Worm (Caenorhabditis elegans): ENCODE results near the gene B0228.8.

B0228.8 gene

DNA sequence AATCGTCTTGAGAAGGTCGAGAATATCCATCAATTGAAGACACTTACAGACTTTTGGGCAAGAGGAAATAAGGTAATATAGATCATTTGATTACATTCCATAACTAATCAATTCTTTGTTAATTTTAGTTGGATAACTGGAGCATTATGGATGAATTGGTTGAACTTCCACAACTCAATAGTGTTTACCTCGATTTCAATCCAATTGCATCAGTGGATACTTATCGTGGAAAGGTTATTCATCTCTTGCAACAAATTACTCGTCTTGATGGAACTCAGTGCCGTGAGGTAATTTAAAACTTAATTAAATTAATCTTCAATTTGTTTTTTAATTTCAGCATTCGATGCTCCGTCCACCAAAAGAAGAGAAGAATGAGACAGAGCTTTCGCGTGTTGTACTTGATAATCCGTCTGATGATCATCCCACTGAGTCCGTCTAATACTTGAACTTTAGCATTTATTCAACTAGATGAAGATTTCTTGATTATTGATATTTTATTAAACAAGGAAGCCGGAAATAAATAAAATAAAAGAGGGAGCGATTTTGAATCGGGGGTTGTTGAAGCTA is 12.2 kb upstream of the B0228.8 start:
- TF ChIP-seq hmbx-1 (tag; optimal IDR thresholded peaks at IDR 0.05), result no peak
- no peak for TF ChIP-seq ceh-13 (GFP tag; optimal IDR thresholded peaks at IDR 0.05)
- TF ChIP-seq aly-1 (tag; optimal IDR thresholded peaks at IDR 0.05), result no peak
- TF ChIP-seq flt-1 (GFP tag; IDR thresholded peaks at IDR 0.05), result no peak
- no peak for TF ChIP-seq F13C5.2 (tag; optimal IDR thresholded peaks at IDR 0.05)
- TF ChIP-seq hnd-1 (tag; optimal IDR thresholded peaks at IDR 0.05), result no peak
- no peak for TF ChIP-seq B0310.2 (tag; optimal IDR thresholded peaks at IDR 0.05)
- TF ChIP-seq hmg-4 (GFP tag; optimal IDR thresholded peaks at IDR 0.05), result no peak
- TF ChIP-seq ama-1 (optimal IDR thresholded peaks at IDR 0.05), result no peak
- no peak for TF ChIP-seq pes-1 (GFP tag; IDR thresholded peaks at IDR 0.05)
- TF ChIP-seq tra-4 (tag; optimal IDR thresholded peaks at IDR 0.05), result no peak
- TF ChIP-seq tbx-37 (GFP tag; conservative IDR thresholded peaks at IDR 0.05), result no peak
- no peak for TF ChIP-seq ets-7 (tag; optimal IDR thresholded peaks at IDR 0.05)
- TF ChIP-seq ceh-36 (tag; optimal IDR thresholded peaks at IDR 0.05), result no peak
- no peak for TF ChIP-seq tbx-11 (GFP tag; IDR thresholded peaks at IDR 0.05)
- no peak for TF ChIP-seq sea-1 (GFP tag; conservative IDR thresholded peaks at IDR 0.05)
- TF ChIP-seq scrt-1 (GFP tag; IDR thresholded peaks at IDR 0.05), result no peak

DNA sequence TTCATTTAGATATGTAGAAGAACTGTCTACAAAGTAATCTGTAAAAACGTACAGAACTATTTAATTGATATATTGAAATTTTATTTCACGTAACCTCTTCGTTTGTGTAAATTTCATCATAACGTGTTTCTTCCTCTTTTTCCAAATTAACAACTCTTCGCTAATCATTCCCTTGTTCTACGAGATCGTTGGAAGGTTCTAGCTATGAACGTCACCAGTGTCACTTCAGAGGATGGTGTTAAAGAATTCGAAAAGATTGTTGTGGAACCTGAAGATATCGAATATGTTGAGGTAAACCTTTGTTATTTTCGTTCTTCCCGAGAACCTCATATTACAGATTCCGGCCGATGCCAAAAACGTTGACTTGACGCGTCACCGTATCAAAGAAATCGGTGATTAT is 11.1 kb upstream of the B0228.8 start, which contains the start of gene C06A8.6:
Gene C06A8.6, plus strand, starts transcription at position 89 of the 400 bp plus-strand sequence.
- TF ChIP-seq pes-1 (GFP tag; IDR thresholded peaks at IDR 0.05), result no peak
- no peak for TF ChIP-seq hnd-1 (tag; optimal IDR thresholded peaks at IDR 0.05)
- no peak for TF ChIP-seq hmbx-1 (tag; optimal IDR thresholded peaks at IDR 0.05)
- no peak for TF ChIP-seq scrt-1 (GFP tag; IDR thresholded peaks at IDR 0.05)
- TF ChIP-seq B0310.2 (tag; optimal IDR thresholded peaks at IDR 0.05), result no peak
- no peak for TF ChIP-seq ceh-13 (GFP tag; optimal IDR thresholded peaks at IDR 0.05)
- no peak for TF ChIP-seq ets-7 (tag; optimal IDR thresholded peaks at IDR 0.05)
- TF ChIP-seq flt-1 (GFP tag; IDR thresholded peaks at IDR 0.05), result no peak

DNA sequence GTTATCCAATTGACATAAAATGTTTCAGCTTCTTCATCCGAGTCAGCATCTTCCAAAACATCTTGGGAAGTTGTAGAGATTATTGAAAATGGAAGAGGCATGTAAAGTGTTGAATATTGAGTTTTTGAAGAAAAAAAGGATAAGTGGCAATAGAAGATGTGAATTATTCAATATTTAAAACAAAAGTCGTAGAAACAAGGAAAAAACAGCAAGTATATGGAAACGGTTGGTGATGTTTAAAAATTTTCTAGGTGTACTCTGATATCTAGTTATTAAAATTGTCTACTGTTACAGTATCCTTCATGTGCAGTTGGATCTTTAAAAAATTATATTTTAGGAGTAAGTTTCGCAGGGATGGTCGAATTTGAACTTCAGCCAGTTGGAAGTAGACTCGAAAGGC is 10.6 kb upstream of the B0228.8 start, which contains the start of gene C06A8.8:
Gene C06A8.8, minus strand, starts transcription at position 101 of the 400 bp plus-strand sequence.
- no peak for TF ChIP-seq hmbx-1 (tag; optimal IDR thresholded peaks at IDR 0.05)
- no peak for TF ChIP-seq pes-1 (GFP tag; IDR thresholded peaks at IDR 0.05)
- no peak for TF ChIP-seq tbx-11 (GFP tag; IDR thresholded peaks at IDR 0.05)
- no peak for TF ChIP-seq hnd-1 (tag; optimal IDR thresholded peaks at IDR 0.05)

DNA sequence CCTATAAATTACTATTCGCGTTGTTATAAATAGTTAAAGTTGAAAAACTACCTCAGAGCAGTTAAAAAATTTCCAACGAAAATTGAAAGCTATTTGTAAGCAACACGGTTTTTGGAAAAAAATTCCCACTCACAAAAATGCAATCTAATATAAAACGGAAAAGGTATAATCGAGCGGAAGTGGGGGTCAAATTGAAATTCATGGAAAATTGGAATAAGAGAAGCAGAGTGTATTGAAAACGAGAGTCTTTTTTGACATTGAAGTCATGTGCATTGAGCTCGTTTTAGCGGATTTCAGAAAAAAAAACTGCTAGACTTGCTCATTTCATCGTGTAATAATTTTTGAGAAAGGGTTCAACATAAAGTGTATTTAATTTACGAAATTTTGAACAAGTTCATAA is 8.9 kb upstream of the B0228.8 start:
- no peak for TF ChIP-seq ama-1 (optimal IDR thresholded peaks at IDR 0.05)
- TF ChIP-seq ceh-13 (GFP tag; optimal IDR thresholded peaks at IDR 0.05), result no peak
- no peak for TF ChIP-seq ceh-36 (tag; optimal IDR thresholded peaks at IDR 0.05)
- TF ChIP-seq tra-4 (tag; optimal IDR thresholded peaks at IDR 0.05), result no peak
- TF ChIP-seq B0310.2 (tag; optimal IDR thresholded peaks at IDR 0.05), result no peak
- TF ChIP-seq hmbx-1 (tag; optimal IDR thresholded peaks at IDR 0.05), result no peak
- TF ChIP-seq F13C5.2 (tag; optimal IDR thresholded peaks at IDR 0.05), result no peak
- TF ChIP-seq tbx-11 (GFP tag; IDR thresholded peaks at IDR 0.05), result no peak
- no peak for TF ChIP-seq pes-1 (GFP tag; IDR thresholded peaks at IDR 0.05)
- TF ChIP-seq ets-7 (tag; optimal IDR thresholded peaks at IDR 0.05), result no peak
- no peak for TF ChIP-seq hnd-1 (tag; optimal IDR thresholded peaks at IDR 0.05)

DNA sequence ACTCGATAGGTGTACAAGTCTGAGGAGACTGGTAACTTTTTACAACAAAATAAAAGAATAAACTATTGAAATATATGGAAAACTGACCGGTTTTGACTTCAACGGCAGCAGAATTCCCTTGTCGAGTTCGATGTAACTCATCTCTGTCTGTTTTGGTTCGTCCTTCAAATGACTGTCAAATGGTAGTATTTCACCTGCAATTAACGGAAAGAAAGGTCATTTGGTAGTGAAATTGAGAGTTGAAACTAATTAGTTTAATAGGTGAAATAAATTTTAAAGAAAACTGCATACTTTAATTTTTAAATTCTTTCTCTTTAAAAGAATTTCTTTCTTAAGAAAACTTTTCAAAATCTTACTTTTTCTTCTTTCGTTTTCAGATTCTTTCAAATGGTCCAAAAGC is 7.9 kb upstream of the B0228.8 start:
- no peak for TF ChIP-seq tra-4 (tag; optimal IDR thresholded peaks at IDR 0.05)
- TF ChIP-seq tbx-11 (GFP tag; IDR thresholded peaks at IDR 0.05), result no peak
- TF ChIP-seq F13C5.2 (tag; optimal IDR thresholded peaks at IDR 0.05), result no peak
- no peak for TF ChIP-seq sea-1 (GFP tag; conservative IDR thresholded peaks at IDR 0.05)
- no peak for TF ChIP-seq flt-1 (GFP tag; IDR thresholded peaks at IDR 0.05)
- no peak for TF ChIP-seq ets-7 (tag; optimal IDR thresholded peaks at IDR 0.05)
- no peak for TF ChIP-seq scrt-1 (GFP tag; IDR thresholded peaks at IDR 0.05)
- TF ChIP-seq hmbx-1 (tag; optimal IDR thresholded peaks at IDR 0.05), result no peak

DNA sequence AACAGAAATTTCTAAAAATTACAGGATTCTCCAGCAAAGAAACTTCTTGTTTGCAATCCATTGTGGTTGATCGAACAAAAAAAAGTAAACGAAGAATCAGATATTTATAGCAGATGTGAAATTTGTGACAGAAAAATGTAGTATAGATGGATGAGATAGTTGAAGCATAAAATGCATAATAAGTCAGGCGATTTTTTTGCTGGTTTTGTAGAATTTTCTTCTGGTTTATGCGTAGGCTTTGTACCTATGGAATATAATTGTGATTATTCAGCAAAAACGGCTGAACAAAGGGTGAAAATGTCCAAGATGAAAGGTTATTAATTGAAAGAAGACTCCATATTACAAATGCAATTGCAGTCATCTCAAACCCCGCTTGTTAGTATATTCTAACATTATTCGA is 4.1 kb upstream of the B0228.8 start, which contains the start of gene srh-39:
Gene srh-39, minus strand, starts transcription at position 101 of the 400 bp plus-strand sequence.
- TF ChIP-seq ceh-36 (tag; optimal IDR thresholded peaks at IDR 0.05) (no peak), tbx-37 (GFP tag; conservative IDR thresholded peaks at IDR 0.05) (no peak), tbx-11 (GFP tag; IDR thresholded peaks at IDR 0.05) (no peak), hmbx-1 (tag; optimal IDR thresholded peaks at IDR 0.05) (no peak), hmg-4 (GFP tag; optimal IDR thresholded peaks at IDR 0.05) (no peak), ets-7 (tag; optimal IDR thresholded peaks at IDR 0.05) (no peak), hnd-1 (tag; optimal IDR thresholded peaks at IDR 0.05) (no peak), ceh-13 (GFP tag; optimal IDR thresholded peaks at IDR 0.05) (no peak), F13C5.2 (tag; optimal IDR thresholded peaks at IDR 0.05) (no peak), aly-1 (tag; optimal IDR thresholded peaks at IDR 0.05) (no peak), sea-1 (GFP tag; conservative IDR thresholded peaks at IDR 0.05) (no peak), B0310.2 (tag; optimal IDR thresholded peaks at IDR 0.05) (no peak), flt-1 (GFP tag; IDR thresholded peaks at IDR 0.05) (no peak)

DNA sequence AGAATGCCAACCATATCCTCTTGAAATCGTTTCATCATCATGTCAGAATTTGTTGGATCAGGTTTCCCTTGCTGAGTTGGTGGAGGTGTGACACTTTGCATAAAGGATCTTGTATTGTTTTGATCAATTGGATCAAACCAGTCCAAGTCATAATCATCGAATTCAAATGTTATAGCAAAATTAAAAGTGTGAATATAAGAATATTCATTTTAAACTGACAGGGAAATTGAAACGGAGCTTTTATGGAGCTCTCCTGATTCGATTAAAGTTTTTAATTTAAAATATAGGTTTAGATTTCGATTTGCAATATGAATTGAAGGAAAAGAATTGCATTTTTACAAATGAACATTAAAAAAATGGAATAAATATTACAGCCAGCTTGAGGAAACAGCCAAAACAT is 2.2 kb upstream of the B0228.8 start, which contains the start of gene B0228.9:
Gene B0228.9, minus strand, starts transcription at position 101 of the 400 bp plus-strand sequence.
- TF ChIP-seq aly-1 (tag; optimal IDR thresholded peaks at IDR 0.05) (no peak), scrt-1 (GFP tag; IDR thresholded peaks at IDR 0.05) (no peak), tbx-11 (GFP tag; IDR thresholded peaks at IDR 0.05) (no peak), sea-1 (GFP tag; conservative IDR thresholded peaks at IDR 0.05) (no peak), F13C5.2 (tag; optimal IDR thresholded peaks at IDR 0.05) (no peak), flt-1 (GFP tag; IDR thresholded peaks at IDR 0.05) (no peak), pes-1 (GFP tag; IDR thresholded peaks at IDR 0.05) (no peak), hnd-1 (tag; optimal IDR thresholded peaks at IDR 0.05) (no peak), ets-7 (tag; optimal IDR thresholded peaks at IDR 0.05) (no peak), ceh-36 (tag; optimal IDR thresholded peaks at IDR 0.05) (no peak), B0310.2 (tag; optimal IDR thresholded peaks at IDR 0.05) (no peak), hmbx-1 (tag; optimal IDR thresholded peaks at IDR 0.05) (no peak), hmg-4 (GFP tag; optimal IDR thresholded peaks at IDR 0.05) (no peak), ceh-13 (GFP tag; optimal IDR thresholded peaks at IDR 0.05) (no peak), tra-4 (tag; optimal IDR thresholded peaks at IDR 0.05) (no peak)

Measured in whole organism, early embryonic.